Worm (Caenorhabditis elegans): ENCODE measurements around the gene Y67D8B.1.

Gene Y67D8B.1

ce11 chrIV:3196367-3196766 lies 24.0 kb upstream of the Y67D8B.1 start:
- TF ChIP-seq pros-1 (tag; optimal IDR thresholded peaks at IDR 0.05): no peak
- TF ChIP-seq dmd-4 (tag; optimal IDR thresholded peaks at IDR 0.05; ENCODE audit: borderline replicate concordance): no peak
- no peak for TF ChIP-seq dve-1 (tag; optimal IDR thresholded peaks at IDR 0.05)
- no peak for TF ChIP-seq elt-4 (tag; optimal IDR thresholded peaks at IDR 0.05)
- no peak for TF ChIP-seq hlh-13 (GFP tag; optimal IDR thresholded peaks at IDR 0.05)
- no peak for TF ChIP-seq pqm-1 (tag; optimal IDR thresholded peaks at IDR 0.05)
- TF ChIP-seq sox-4 (tag; optimal IDR thresholded peaks at IDR 0.05): no peak
- TF ChIP-seq ceh-18 (tag; optimal IDR thresholded peaks at IDR 0.05): no peak
- no peak for TF ChIP-seq ama-1 (optimal IDR thresholded peaks at IDR 0.05)
- no peak for TF ChIP-seq ceh-9 (tag; optimal IDR thresholded peaks at IDR 0.05)
- TF ChIP-seq npax-4 (tag; optimal IDR thresholded peaks at IDR 0.05): no peak
- TF ChIP-seq pag-3 (tag; optimal IDR thresholded peaks at IDR 0.05; ENCODE audit: borderline replicate concordance): no peak
- no peak for TF ChIP-seq pha-2 (tag; optimal IDR thresholded peaks at IDR 0.05)
- TF ChIP-seq madf-2 (tag; optimal IDR thresholded peaks at IDR 0.05): no peak
- no peak for TF ChIP-seq fkh-10 (GFP tag; optimal IDR thresholded peaks at IDR 0.05)
- TF ChIP-seq Y22D7AL.16 (tag; optimal IDR thresholded peaks at IDR 0.05): no peak
- no peak for TF ChIP-seq C08G9.2 (tag; optimal IDR thresholded peaks at IDR 0.05)

DNA sequence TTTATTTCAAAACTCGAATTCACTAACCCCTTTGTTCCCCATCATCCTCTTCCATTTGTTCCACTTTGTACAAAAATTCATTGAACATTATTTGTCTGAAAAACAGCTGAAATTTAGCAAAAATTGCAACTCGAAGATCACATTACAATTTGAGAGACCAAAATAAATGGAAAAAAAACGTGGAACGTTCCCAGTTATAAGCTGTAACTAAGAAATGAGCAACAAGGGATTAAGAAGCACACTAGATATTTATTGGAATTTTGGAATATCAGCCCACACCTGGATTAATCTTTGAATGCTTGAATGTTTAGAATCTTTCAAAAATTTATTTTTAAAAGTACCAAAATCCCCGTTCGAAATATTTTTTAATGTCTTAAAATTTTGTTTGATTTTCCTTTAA lies 19.1 kb upstream of the Y67D8B.1 start, which contains the start of gene Y67D8B.2:
Gene Y67D8B.2 (minus strand): TSS at position 101 of the 400 bp plus-strand sequence.
- TF ChIP-seq unc-42 (tag; optimal IDR thresholded peaks at IDR 0.05) (no peak), F13H6.1 (tag; optimal IDR thresholded peaks at IDR 0.05) (no peak), ceh-6 (GFP tag; optimal IDR thresholded peaks at IDR 0.05) (no peak), gmeb-2 (tag; optimal IDR thresholded peaks at IDR 0.05) (no peak), ceh-19 (GFP tag; optimal IDR thresholded peaks at IDR 0.05) (no peak)

ce11 chrIV:3182920-3183319 lies 10.5 kb upstream of the Y67D8B.1 start:
- no peak for TF ChIP-seq elt-4 (tag; optimal IDR thresholded peaks at IDR 0.05)
- TF ChIP-seq zip-5 (tag; optimal IDR thresholded peaks at IDR 0.05): no peak
- TF ChIP-seq ceh-18 (tag; optimal IDR thresholded peaks at IDR 0.05): no peak
- no peak for TF ChIP-seq ahr-1 (tag; optimal IDR thresholded peaks at IDR 0.05)
- TF ChIP-seq ceh-45 (GFP tag; IDR thresholded peaks at IDR 0.05): no peak
- no peak for TF ChIP-seq ttx-3 (tag; optimal IDR thresholded peaks at IDR 0.05)
- no peak for TF ChIP-seq pros-1 (tag; optimal IDR thresholded peaks at IDR 0.05)
- no peak for TF ChIP-seq hlh-13 (GFP tag; optimal IDR thresholded peaks at IDR 0.05)
- TF ChIP-seq ceh-6 (GFP tag; optimal IDR thresholded peaks at IDR 0.05): no peak
- no peak for TF ChIP-seq pha-2 (tag; optimal IDR thresholded peaks at IDR 0.05)
- TF ChIP-seq odd-2 (tag; optimal IDR thresholded peaks at IDR 0.05): no peak
- no peak for TF ChIP-seq fax-1 (tag; optimal IDR thresholded peaks at IDR 0.05)
- no peak for TF ChIP-seq K09A11.1 (tag; optimal IDR thresholded peaks at IDR 0.05; ENCODE audit: insufficient read depth)
- no peak for TF ChIP-seq ztf-16 (tag; optimal IDR thresholded peaks at IDR 0.05)
- TF ChIP-seq hlh-6 (tag; optimal IDR thresholded peaks at IDR 0.05): no peak
- no peak for TF ChIP-seq unc-55 (GFP tag; optimal IDR thresholded peaks at IDR 0.05)
- TF ChIP-seq madf-2 (tag; optimal IDR thresholded peaks at IDR 0.05): no peak
- TF ChIP-seq T23F11.4 (GFP tag; optimal IDR thresholded peaks at IDR 0.05): no peak
- no peak for TF ChIP-seq nhr-11 (tag; optimal IDR thresholded peaks at IDR 0.05)
- TF ChIP-seq ceh-9 (tag; optimal IDR thresholded peaks at IDR 0.05): no peak

DNA sequence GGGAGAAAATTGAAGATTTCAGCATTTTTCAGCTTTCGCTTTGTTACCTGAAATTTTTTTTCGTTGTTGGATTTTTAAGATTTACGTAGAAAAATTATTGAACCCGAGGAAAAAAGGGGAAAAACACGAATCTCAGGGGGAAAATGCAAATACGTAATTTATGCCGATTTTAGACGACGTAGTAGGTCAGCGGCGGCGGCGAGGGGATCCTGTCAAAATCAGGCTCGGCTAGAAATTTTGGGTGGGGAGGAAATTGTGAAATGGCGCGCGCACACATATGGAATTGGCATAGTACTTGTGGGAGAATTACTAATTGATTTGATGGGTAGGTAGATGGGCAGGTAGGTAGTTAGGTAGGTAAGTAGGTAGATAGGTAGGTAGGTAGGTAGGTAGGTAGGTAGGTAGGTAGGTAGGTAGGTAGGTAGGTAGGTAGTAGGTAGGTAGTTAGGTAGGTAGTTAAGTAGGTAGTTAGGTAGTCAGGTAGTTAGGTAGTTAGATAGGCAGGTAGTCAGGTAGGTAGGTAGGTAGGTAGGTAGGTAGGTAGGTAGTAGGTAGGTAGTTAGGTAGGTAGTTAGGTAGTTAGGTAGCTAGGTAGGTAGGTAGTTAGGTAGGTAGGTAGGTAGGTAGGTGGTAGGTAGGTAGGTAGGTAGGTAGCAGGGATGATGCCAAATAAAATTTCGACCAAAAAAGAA lies 3.8 kb upstream of the Y67D8B.1 start, which contains the start of gene nlp-81:
Gene nlp-81 (minus strand): TSS at position 51 of the 692 bp plus-strand sequence.
- TF ChIP-seq unc-3 (GFP tag; conservative IDR thresholded peaks at IDR 0.05) (0 out of 2 replicates have a peak, but pooled peaks have one; percentile 9), unc-3 (tag; optimal IDR thresholded peaks at IDR 0.05) (no peak), elt-2 (tag; optimal IDR thresholded peaks at IDR 0.05) (no peak)

Data from whole organism, late embryonic.